Fruit fly (Drosophila melanogaster): ENCODE results near the gene Nepl8.

Gene Nepl8

DNA sequence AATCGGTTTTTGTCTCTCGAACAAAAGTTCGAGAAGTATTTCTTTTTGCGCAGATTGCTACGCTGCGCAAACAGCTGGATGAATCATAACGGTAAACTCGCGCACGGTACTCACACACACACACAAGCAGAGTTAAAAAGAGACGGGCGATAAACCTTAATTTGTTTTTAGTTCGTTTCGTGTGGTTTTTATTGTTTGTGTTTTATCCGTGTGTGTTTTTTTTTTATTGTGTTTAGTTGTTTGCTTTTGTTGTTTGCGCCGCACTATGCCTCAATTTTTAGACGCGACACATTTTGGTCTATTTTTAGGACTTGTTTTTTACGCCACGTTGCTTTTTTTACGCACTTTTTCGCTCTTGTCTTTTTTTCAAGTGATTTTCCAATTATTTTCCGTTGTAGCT is 42.9 kb downstream of the Nepl8 start:
- TF ChIP-seq Myb (GFP tag; optimal IDR thresholded peaks at IDR 0.05) (no peak), schlank (tag; optimal IDR thresholded peaks at IDR 0.05) (no peak), bsh (GFP tag; optimal IDR thresholded peaks at IDR 0.05) (no peak), MBD-R2 (GFP tag; IDR thresholded peaks at IDR 0.05) (no peak), Sox100B (GFP tag; optimal IDR thresholded peaks at IDR 0.05) (peak; percentile 27), sna (GFP tag; IDR thresholded peaks at IDR 0.05; ENCODE audit: partially characterized antibody) (no peak), lola (GFP tag; optimal IDR thresholded peaks at IDR 0.05) (no peak), abd-A (tag; optimal IDR thresholded peaks at IDR 0.05) (peak; percentile 11), bcd (GFP tag; optimal IDR thresholded peaks at IDR 0.05) (no peak), Ada2b (GFP tag; IDR thresholded peaks at IDR 0.05) (no peak), pita (GFP tag; optimal IDR thresholded peaks at IDR 0.05) (no peak), CG1024 (GFP tag; IDR thresholded peaks at IDR 0.05) (no peak), CG15011 (GFP tag; optimal IDR thresholded peaks at IDR 0.05) (no peak), exex (tag; optimal IDR thresholded peaks at IDR 0.05) (peak; percentile 28), CG9609 (GFP tag; optimal IDR thresholded peaks at IDR 0.05) (no peak), Ravus (GFP tag; IDR thresholded peaks at IDR 0.05) (no peak), fru (optimal IDR thresholded peaks at IDR 0.05) (no peak), CG2889 (GFP tag; IDR thresholded peaks at IDR 0.05) (no peak), Bdp1 (GFP tag; optimal IDR thresholded peaks at IDR 0.05) (no peak), CG11696 (GFP tag; IDR thresholded peaks at IDR 0.05) (no peak), CG1832 (GFP tag; optimal IDR thresholded peaks at IDR 0.05) (no peak), CG17186 (GFP tag; optimal IDR thresholded peaks at IDR 0.05) (no peak), Tbp (GFP tag; optimal IDR thresholded peaks at IDR 0.05) (no peak), cato (GFP tag; optimal IDR thresholded peaks at IDR 0.05; ENCODE audit: borderline replicate concordance) (no peak), CG13296 (GFP tag; optimal IDR thresholded peaks at IDR 0.05) (peak; percentile 28), otp (GFP tag; IDR thresholded peaks at IDR 0.05) (no peak), toy (GFP tag; IDR thresholded peaks at IDR 0.05) (no peak), NC2β (GFP tag; optimal IDR thresholded peaks at IDR 0.05) (no peak), CG18599 (GFP tag; optimal IDR thresholded peaks at IDR 0.05) (peak; percentile 20), Hey (tag; optimal IDR thresholded peaks at IDR 0.05) (no peak), CG7928 (GFP tag; optimal IDR thresholded peaks at IDR 0.05) (no peak), CG10462 (GFP tag; optimal IDR thresholded peaks at IDR 0.05) (no peak), wek (GFP tag; optimal IDR thresholded peaks at IDR 0.05) (no peak), unpg (GFP tag; optimal IDR thresholded peaks at IDR 0.05) (no peak), Camta (GFP tag; optimal IDR thresholded peaks at IDR 0.05) (no peak), crol (GFP tag; IDR thresholded peaks at IDR 0.05) (no peak), CG33213 (GFP tag; optimal IDR thresholded peaks at IDR 0.05) (no peak), crp (GFP tag; optimal IDR thresholded peaks at IDR 0.05) (no peak), sisA (GFP tag; IDR thresholded peaks at IDR 0.05) (no peak), gt (GFP tag; IDR thresholded peaks at IDR 0.05) (no peak), al (GFP tag; IDR thresholded peaks at IDR 0.05) (no peak), fd102C (GFP tag; optimal IDR thresholded peaks at IDR 0.05) (no peak), ci (GFP tag; IDR thresholded peaks at IDR 0.05) (no peak), br (optimal IDR thresholded peaks at IDR 0.05) (no peak), oc (tag; optimal IDR thresholded peaks at IDR 0.05) (no peak), CG7372 (GFP tag; IDR thresholded peaks at IDR 0.05) (no peak), CG15073 (GFP tag; optimal IDR thresholded peaks at IDR 0.05) (no peak), CG13123 (GFP tag; optimal IDR thresholded peaks at IDR 0.05) (no peak), corto (GFP tag; optimal IDR thresholded peaks at IDR 0.05) (no peak), Oaz (GFP tag; IDR thresholded peaks at IDR 0.05) (no peak), Pdp1 (GFP tag; optimal IDR thresholded peaks at IDR 0.05) (no peak), ato (GFP tag; IDR thresholded peaks at IDR 0.05; ENCODE audit: partially characterized antibody) (no peak), eyg (GFP tag; optimal IDR thresholded peaks at IDR 0.05) (no peak)

Data from whole organism, embryonic.